Worm (Caenorhabditis elegans) whole organism, midembryonic: ENCODE measurements around the gene K08F8.15.

Source experiments
- med-1 ChIP-seq: sonication (generic microtip); optimal IDR thresholded peaks from 2 replicates; lab custom pipeline; 2017; ENCODE audit warnings: missing genetic modification characterization, mild to moderate bottlenecking, missing compliant biosample characterization, antibody characterized with exemption, missing genetic modification reagents; ENCODE audit not compliant: insufficient read depth
- ref-1 ChIP-seq: fragments of 200-800 bp; sonication (Bioruptor generic); conservative IDR thresholded peaks from 2 replicates; pipeline ENCODE4 v1.3.6; 2022; ENCODE audit warnings: missing genetic modification reagents, missing genetic modification characterization, missing compliant biosample characterization

DNA sequence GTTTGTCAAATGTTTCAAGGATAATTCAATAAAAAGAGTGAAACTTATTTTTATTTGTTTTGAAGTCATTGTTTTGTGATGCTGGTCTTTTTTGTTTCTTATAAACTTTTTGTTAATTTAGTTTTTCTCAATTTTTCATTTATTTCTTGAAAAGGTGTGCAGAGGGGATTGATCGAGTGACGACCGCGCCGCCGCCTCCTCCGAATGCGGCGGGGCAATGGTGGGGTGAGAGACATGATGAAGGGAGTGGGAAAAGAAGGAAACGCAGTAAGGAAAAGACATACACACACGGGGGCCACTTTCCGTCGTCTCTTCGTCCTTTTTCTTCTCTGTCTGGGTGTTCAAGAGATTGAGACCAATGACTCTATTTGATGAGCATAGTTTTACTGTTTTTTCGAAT is 2.8 kb downstream of the K08F8.15 start:
- TF ChIP-seq med-1 (GFP tag; lab: Kevin White, UChicago) = no peak
- TF ChIP-seq ref-1 (GFP tag; lab: Robert Waterston, UW) = no peak
